Worm (Caenorhabditis elegans) whole organism, young adult: Measurements from ENCODE around the gene srw-48.
A peak's percentile ranks its signal among the peaks of the same experiment; 100 is the strongest.
"Not testable (repeated sequence)": the region's sequence is repeated elsewhere in the genome, so short reads cannot be mapped to it uniquely, and the experiment has no call there.

Source experiments
- F10E7.11 ChIP-seq: sonication (generic microtip); optimal IDR thresholded peaks from 2 replicates; lab custom pipeline; 2017; ENCODE audit warnings: mild to moderate bottlenecking, missing genetic modification characterization, moderate library complexity, missing compliant biosample characterization
- T07F8.4 ChIP-seq: sonication (generic microtip); optimal IDR thresholded peaks from 2 replicates; lab custom pipeline; 2016; ENCODE audit warnings: mild to moderate bottlenecking, missing genetic modification characterization, moderate library complexity, missing compliant biosample characterization
- Y53G8AR.9 ChIP-seq: fragments of 200-800 bp; sonication (Bioruptor generic); conservative IDR thresholded peaks from 2 replicates; pipeline ENCODE4 v1.3.6; 2022; ENCODE audit warnings: missing genetic modification reagents, missing genetic modification characterization, missing compliant biosample characterization
- attf-3 ChIP-seq: fragments of 200-800 bp; sonication (Bioruptor generic); conservative IDR thresholded peaks from 2 replicates; pipeline ENCODE4 v1.3.6; 2022; ENCODE audit warnings: missing genetic modification reagents, missing genetic modification characterization, missing compliant biosample characterization
- attf-5 ChIP-seq: fragments of 200-800 bp; sonication (Bioruptor generic); optimal IDR thresholded peaks from 2 replicates; lab custom pipeline; 2018; ENCODE audit warnings: mild to moderate bottlenecking, missing genetic modification characterization, missing compliant biosample characterization
- bed-1 ChIP-seq: fragments of 200-800 bp; sonication (Bioruptor generic); IDR thresholded peaks from 2 replicates; pipeline ENCODE4 v1.3.6; 2022; ENCODE audit warnings: missing genetic modification reagents, missing genetic modification characterization, missing compliant biosample characterization
- cebp-1 ChIP-seq, 2 experiments: fragments of 200-800 bp in 1 of 2; sonication (Bioruptor generic) in 1 of 2; sonication (generic microtip) in 1 of 2; IDR thresholded peaks in 1 of 2; optimal IDR thresholded peaks in 1 of 2; 2 replicates each; pipeline versions ENCODE4 v1.3.6 to Lab custom; 2017 to 2022; ENCODE audit warnings: missing compliant biosample characterization in 2 of 2, missing genetic modification characterization in 2 of 2, mild to moderate bottlenecking in 1 of 2, missing genetic modification reagents in 1 of 2, moderate library complexity in 1 of 2
- cebp-2 ChIP-seq: fragments of 200-800 bp; sonication (Bioruptor generic); IDR thresholded peaks from 2 replicates; pipeline ENCODE4 v1.3.6; 2022; ENCODE audit warnings: missing genetic modification characterization, missing compliant biosample characterization
- ceh-40 ChIP-seq: fragments of 200-800 bp; sonication (Bioruptor generic); IDR thresholded peaks from 2 replicates; pipeline ENCODE4 v1.3.6; 2022; ENCODE audit warnings: missing genetic modification characterization, missing compliant biosample characterization
- chd-7 ChIP-seq: sonication (generic microtip); optimal IDR thresholded peaks from 2 replicates; lab custom pipeline; 2016; ENCODE audit warnings: mild to moderate bottlenecking, missing genetic modification characterization, moderate library complexity, missing compliant biosample characterization
- die-1 ChIP-seq: sonication (generic microtip); optimal IDR thresholded peaks from 2 replicates; lab custom pipeline; 2016; ENCODE audit warnings: missing genotype, mild to moderate bottlenecking, missing genetic modification characterization, missing compliant biosample characterization
- egrh-3 ChIP-seq: fragments of 200-800 bp; sonication (Bioruptor generic); IDR thresholded peaks from 2 replicates; pipeline ENCODE4 v1.3.6; 2022; ENCODE audit warnings: missing genetic modification reagents, missing genetic modification characterization, missing compliant biosample characterization
- hlh-12 ChIP-seq: sonication (generic microtip); optimal IDR thresholded peaks from 2 replicates; lab custom pipeline; 2016; ENCODE audit warnings: missing genetic modification characterization, missing compliant biosample characterization
- hsf-1 ChIP-seq: fragments of 200-800 bp; sonication (Bioruptor generic); IDR thresholded peaks from 2 replicates; pipeline ENCODE4 v1.3.6; 2022; ENCODE audit warnings: missing genetic modification reagents, missing genetic modification characterization, missing compliant biosample characterization
- let-607 ChIP-seq, 2 experiments: fragments of 200-800 bp in 1 of 2; sonication (Bioruptor generic) in 1 of 2; sonication (generic microtip) in 1 of 2; optimal IDR thresholded peaks; 2 replicates each; lab custom pipeline; 2016 to 2018; ENCODE audit warnings: mild to moderate bottlenecking in 2 of 2, missing compliant biosample characterization in 2 of 2, missing genetic modification characterization in 2 of 2, moderate library complexity in 2 of 2, missing genotype in 1 of 2
- lin-40 ChIP-seq: sonication (generic microtip); optimal IDR thresholded peaks from 2 replicates; lab custom pipeline; 2016; ENCODE audit warnings: missing genetic modification characterization, mild to moderate bottlenecking, missing compliant biosample characterization, missing genotype, missing genetic modification reagents
- lin-54 ChIP-seq: fragments of 200-800 bp; sonication (Bioruptor generic); optimal IDR thresholded peaks from 2 replicates; lab custom pipeline; 2018; ENCODE audit warnings: mild to moderate bottlenecking, missing genetic modification characterization, missing compliant biosample characterization
- lir-1 ChIP-seq: fragments of 200-800 bp; sonication (Bioruptor generic); conservative IDR thresholded peaks from 2 replicates; pipeline ENCODE4 v1.3.6; 2022; ENCODE audit warnings: missing genetic modification reagents, missing genetic modification characterization, missing compliant biosample characterization
- madf-8 ChIP-seq: fragments of 200-800 bp; sonication (Bioruptor generic); conservative IDR thresholded peaks from 2 replicates; pipeline ENCODE4 v1.3.6; 2022; ENCODE audit warnings: missing genetic modification reagents, missing genetic modification characterization, missing compliant biosample characterization
- mcd-1 ChIP-seq: fragments of 200-800 bp; sonication (Bioruptor generic); IDR thresholded peaks from 2 replicates; pipeline ENCODE4 v1.3.6; 2022; ENCODE audit warnings: missing genetic modification reagents, missing genetic modification characterization, missing compliant biosample characterization
- nhr-179 ChIP-seq: sonication (generic microtip); optimal IDR thresholded peaks from 2 replicates; lab custom pipeline; 2016; ENCODE audit warnings: mild to moderate bottlenecking, missing genetic modification characterization, missing compliant biosample characterization
- nhr-80 ChIP-seq: sonication (generic microtip); optimal IDR thresholded peaks from 2 replicates; lab custom pipeline; 2016; ENCODE audit warnings: missing genetic modification characterization, missing compliant biosample characterization
- sdz-38 ChIP-seq: sonication (generic microtip); optimal IDR thresholded peaks from 2 replicates; lab custom pipeline; 2016; ENCODE audit warnings: missing genotype, missing genetic modification characterization, missing compliant biosample characterization
- snpc-4 ChIP-seq, 5 experiments: fragments of 150-350 bp in 1 of 5; sonication (generic microtip) in 4 of 5; optimal IDR thresholded peaks; 2 replicates each; lab custom pipeline; 2014 to 2018; ENCODE audit warnings: missing genetic modification characterization in 5 of 5, missing biosample characterization in 3 of 5, antibody characterized with exemption in 2 of 5, mild to moderate bottlenecking in 2 of 5, missing compliant biosample characterization in 2 of 5, missing genotype in 2 of 5, moderate library complexity in 2 of 5, missing genetic modification reagents in 1 of 5
- tbp1 ChIP-seq: fragments of 200-800 bp; sonication (Bioruptor generic); optimal IDR thresholded peaks from 2 replicates; lab custom pipeline; 2018; ENCODE audit warnings: mild to moderate bottlenecking, missing genetic modification characterization, missing compliant biosample characterization
- unc-130 ChIP-seq: sonication (generic microtip); optimal IDR thresholded peaks from 2 replicates; lab custom pipeline; 2016; ENCODE audit warnings: missing genetic modification reagents, missing genetic modification characterization, missing compliant biosample characterization
- unc-62 ChIP-seq: fragments of 150-350 bp; optimal IDR thresholded peaks from 2 replicates; lab custom pipeline; 2014; ENCODE audit warnings: missing biosample characterization, missing genetic modification reagents, missing genetic modification characterization
- xnd-1 ChIP-seq: sonication (generic microtip); optimal IDR thresholded peaks from 2 replicates; lab custom pipeline; 2016; ENCODE audit warnings: missing genotype, missing genetic modification reagents, missing genetic modification characterization, missing compliant biosample characterization
- zim-3 ChIP-seq: sonication (generic microtip); optimal IDR thresholded peaks from 2 replicates; lab custom pipeline; 2017; ENCODE audit warnings: mild to moderate bottlenecking, missing genetic modification characterization, moderate library complexity, missing compliant biosample characterization
- ztf-18 ChIP-seq: sonication (generic microtip); optimal IDR thresholded peaks from 2 replicates; lab custom pipeline; 2016; ENCODE audit warnings: missing genotype, mild to moderate bottlenecking, missing genetic modification characterization, missing compliant biosample characterization
- ztf-26 ChIP-seq: sonication (generic microtip); optimal IDR thresholded peaks from 2 replicates; lab custom pipeline; 2017; ENCODE audit warnings: missing genetic modification characterization, missing compliant biosample characterization

The srw-48 gene

DNA sequence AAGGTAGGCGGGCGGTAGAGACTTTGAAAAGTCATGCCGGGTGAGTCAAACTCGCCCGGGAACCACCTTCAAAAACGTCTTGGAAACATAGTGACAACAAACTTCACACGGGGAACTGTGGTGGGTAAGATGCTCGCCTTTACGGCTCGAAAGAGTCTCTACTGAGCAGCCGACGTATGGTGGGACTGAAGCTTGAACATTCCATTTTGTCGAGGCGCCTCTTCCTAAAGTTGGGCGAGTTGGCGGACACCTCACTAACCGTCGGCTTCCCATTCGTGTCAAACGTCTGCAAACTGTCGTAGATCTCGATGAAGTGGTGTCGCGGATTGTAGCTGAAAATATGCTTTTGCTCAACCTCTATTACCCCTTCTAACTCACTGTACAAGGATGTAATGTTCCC lies 37.8 kb upstream of the srw-48 start:
- TF ChIP-seq egrh-3 (GFP tag; lab: Robert Waterston, UW) (no peak), lin-54 (no peak), T07F8.4 (tag; lab: Kevin White, UChicago) (no peak), attf-3 (GFP tag; lab: Robert Waterston, UW) (no peak)

DNA sequence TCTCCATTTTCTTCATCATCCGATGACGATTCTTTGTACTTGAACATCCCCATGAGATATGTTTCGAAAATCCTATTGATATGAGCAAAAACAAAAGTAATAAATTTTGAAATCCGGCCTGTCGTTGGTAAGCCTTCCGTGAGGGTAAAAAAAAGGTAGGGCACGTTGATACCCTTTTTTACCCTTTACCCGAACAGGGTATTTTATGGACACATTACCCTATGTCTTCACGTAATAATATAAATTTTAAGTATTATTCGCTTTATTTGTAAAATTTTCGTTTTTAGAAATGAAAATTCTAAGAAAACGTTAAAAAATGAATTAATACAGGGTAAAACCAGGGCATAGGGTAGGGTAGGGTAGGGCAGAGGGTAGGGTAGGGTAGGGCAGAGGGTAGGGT lies 37.1 kb upstream of the srw-48 start, which contains the start of gene F13A7.7:
Gene F13A7.7 (minus strand): TSS at position 101 of the 400 bp plus-strand sequence.
- not testable (repeated sequence) for TF ChIP-seq die-1 (tag; lab: Kevin White, UChicago); Y53G8AR.9 (GFP tag; lab: Robert Waterston, UW); F10E7.11 (tag; lab: Kevin White, UChicago)

DNA sequence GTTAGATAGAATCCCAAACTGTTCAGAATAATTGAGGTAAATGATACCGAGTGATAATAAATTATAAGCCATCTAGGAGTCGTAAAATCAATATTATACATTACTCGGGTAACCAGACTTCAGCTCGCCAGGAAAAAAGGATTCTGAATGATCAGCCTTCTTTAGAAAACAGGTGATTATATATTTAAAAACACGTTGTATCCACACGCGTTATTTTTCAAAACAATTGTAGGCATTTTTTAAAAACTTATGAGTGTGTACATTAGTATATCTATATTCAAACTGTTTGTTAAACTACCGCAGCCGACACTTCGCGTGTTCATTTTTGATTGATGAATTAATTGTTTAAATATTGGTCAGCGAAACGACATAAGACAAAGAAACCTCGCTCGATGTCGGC lies 32.5 kb upstream of the srw-48 start, which contains the start of gene sri-65:
Gene sri-65 (minus strand): TSS at position 101 of the 400 bp plus-strand sequence.
- TF ChIP-seq ztf-18 (tag; lab: Kevin White, UChicago) (no peak), sdz-38 (no peak), chd-7 (tag; lab: Kevin White, UChicago) (no peak), xnd-1 (tag; lab: Kevin White, UChicago) (no peak)

DNA sequence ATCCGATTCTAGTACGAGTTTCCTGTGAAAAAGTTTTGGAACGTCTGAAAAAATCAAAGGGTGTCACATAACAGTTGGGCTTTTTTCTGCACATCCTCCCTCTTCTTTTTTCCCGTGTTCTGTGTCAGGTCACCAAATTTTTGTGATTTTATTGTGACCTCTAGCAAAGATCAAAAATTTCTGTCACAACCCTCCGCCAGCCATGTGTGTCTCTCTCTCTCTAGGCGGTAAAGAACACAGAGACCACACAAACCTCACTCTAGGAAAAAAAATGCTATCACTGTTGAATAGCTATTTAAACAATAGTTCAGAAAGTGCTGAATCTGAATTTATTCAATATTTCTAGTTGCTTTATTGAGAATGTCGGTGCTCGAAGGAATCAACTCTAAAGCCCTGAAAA lies 30.1 kb upstream of the srw-48 start, which contains the start of gene gst-44:
Gene gst-44 (plus strand): TSS at position 237 of the 400 bp plus-strand sequence.
- TF ChIP-seq cebp-1 (GFP tag; IDR thresholded peaks at IDR 0.05; lab: Robert Waterston, UW) (no peak), cebp-1 (tag; optimal IDR thresholded peaks at IDR 0.05; lab: Kevin White, UChicago) (no peak), nhr-80 (peak; percentile 62)

DNA sequence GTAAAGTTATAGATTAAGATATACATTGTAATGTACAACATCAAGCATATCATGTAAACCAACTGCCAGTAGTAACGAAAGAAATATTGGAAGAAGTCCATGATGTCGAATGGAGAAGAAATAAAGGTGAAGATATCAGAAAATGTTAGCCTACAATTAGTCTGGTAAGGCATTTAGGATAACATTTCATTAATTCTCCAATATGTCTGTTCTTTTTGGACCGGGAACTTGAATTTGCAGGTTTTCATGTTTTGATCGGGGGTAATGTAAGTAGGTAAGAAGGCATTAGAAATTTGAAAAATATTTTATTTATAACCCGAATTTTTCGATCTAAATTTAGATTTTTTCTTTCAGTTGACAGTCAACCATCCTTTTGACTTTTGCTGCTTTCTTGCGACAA lies 27.1 kb upstream of the srw-48 start, which contains the start of gene srd-63:
Gene srd-63 (minus strand): TSS at position 101 of the 400 bp plus-strand sequence.
- TF ChIP-seq mcd-1 (GFP tag; lab: Robert Waterston, UW) (no peak), lin-54 (no peak), unc-62 (GFP tag; lab: Kevin White, UChicago) (no peak), chd-7 (tag; lab: Kevin White, UChicago) (no peak), nhr-179 (tag; lab: Kevin White, UChicago) (no peak), lir-1 (no peak), lin-40 (tag; lab: Kevin White, UChicago) (no peak), die-1 (tag; lab: Kevin White, UChicago) (no peak), madf-8 (GFP tag; lab: Robert Waterston, UW) (no peak), bed-1 (GFP tag; lab: Robert Waterston, UW) (no peak), unc-130 (GFP tag; lab: Kevin White, UChicago) (no peak), tbp1 (no peak), let-607 (tag; optimal IDR thresholded peaks at IDR 0.05; lab: Kevin White, UChicago) (no peak), ztf-26 (tag; lab: Kevin White, UChicago) (no peak), ceh-40 (GFP tag; lab: Robert Waterston, UW) (no peak)
- TF ChIP-seq, all 124 proteins: peak for 0

DNA sequence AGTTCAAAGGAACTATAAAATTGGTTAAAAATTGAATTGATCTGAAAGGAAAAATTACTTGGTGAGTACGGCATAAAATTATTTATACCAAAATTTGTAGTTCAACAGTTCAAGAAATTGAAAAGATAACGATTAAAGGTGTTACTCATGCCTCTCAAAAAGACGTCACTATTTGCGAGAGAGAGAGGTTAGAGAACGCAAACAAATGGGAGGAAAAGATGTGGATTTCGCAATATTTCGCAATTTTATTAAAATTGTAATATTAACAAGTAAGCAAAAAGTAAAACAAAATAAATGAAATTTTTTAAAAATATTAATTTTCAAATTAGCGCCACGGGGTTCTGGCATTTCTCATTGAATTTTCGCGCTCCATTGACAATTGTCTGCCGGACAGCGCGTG lies 25.7 kb upstream of the srw-48 start, which contains the start of gene F13A7.11:
Gene F13A7.11 (minus strand): TSS at position 174 of the 400 bp plus-strand sequence.
- TF ChIP-seq nhr-80, result peak; percentile 41
- no peak for TF ChIP-seq hsf-1 (GFP tag; lab: Robert Waterston, UW)
- 0 out of 2 replicates have a peak, but pooled peaks have one; percentile 13 for TF ChIP-seq mcd-1 (GFP tag; lab: Robert Waterston, UW)
- TF ChIP-seq cebp-2, result 0 out of 2 replicates have a peak, but pooled peaks have one; percentile 52
- TF ChIP-seq attf-5 (GFP tag; lab: Kevin White, UChicago), result peak; percentile 15
- no peak for TF ChIP-seq hlh-12 (tag; lab: Kevin White, UChicago)
- TF ChIP-seq cebp-1 (GFP tag; IDR thresholded peaks at IDR 0.05; lab: Robert Waterston, UW), result peak; percentile 99
- peak; percentile 99 for TF ChIP-seq cebp-1 (tag; optimal IDR thresholded peaks at IDR 0.05; lab: Kevin White, UChicago)
- no peak for TF ChIP-seq zim-3 (tag; lab: Kevin White, UChicago)
- no peak for TF ChIP-seq snpc-4 (GFP tag; optimal IDR thresholded peaks at IDR 0.05; lab: Kevin White, UChicago)
- peak in 2 of 4 experiments; percentile 2 to 4 for TF ChIP-seq snpc-4 (tag; optimal IDR thresholded peaks at IDR 0.05; lab: Kevin White, UChicago)
